Worm (Caenorhabditis elegans): ENCODE data around the gene K02E11.4.

K02E11.4 gene

ce11 chrV:14248025-14248424, at the start of gene K02E11.4:
Gene K02E11.4, minus strand, starts transcription at chrV:14248125.
- no peak for TF ChIP-seq zfh-2 (GFP tag; conservative IDR thresholded peaks at IDR 0.05)
- no peak for TF ChIP-seq F10E7.11 (tag; optimal IDR thresholded peaks at IDR 0.05)
- TF ChIP-seq hlh-26 (GFP tag; conservative IDR thresholded peaks at IDR 0.05): no peak
- no peak for TF ChIP-seq xnd-1 (tag; optimal IDR thresholded peaks at IDR 0.05)
- no peak for TF ChIP-seq Y95B8A.8 (GFP tag; IDR thresholded peaks at IDR 0.05)
- no peak for TF ChIP-seq madf-6 (GFP tag; IDR thresholded peaks at IDR 0.05)
- TF ChIP-seq cebp-1 (GFP tag; IDR thresholded peaks at IDR 0.05): no peak
- TF ChIP-seq cebp-1 (tag; optimal IDR thresholded peaks at IDR 0.05): no peak
- no peak for TF ChIP-seq C06A6.2 (GFP tag; conservative IDR thresholded peaks at IDR 0.05)
- TF ChIP-seq ets-4 (GFP tag; optimal IDR thresholded peaks at IDR 0.05): no peak
- TF ChIP-seq nhr-27 (tag; optimal IDR thresholded peaks at IDR 0.05): no peak
- TF ChIP-seq ceh-91 (GFP tag; IDR thresholded peaks at IDR 0.05): no peak
- no peak for TF ChIP-seq ekl-4 (GFP tag; IDR thresholded peaks at IDR 0.05)
- no peak for TF ChIP-seq nhr-80 (tag; optimal IDR thresholded peaks at IDR 0.05)
- no peak for TF ChIP-seq Y56A3A.18 (GFP tag; IDR thresholded peaks at IDR 0.05)
- TF ChIP-seq let-607 (tag; optimal IDR thresholded peaks at IDR 0.05): no peak
- TF ChIP-seq mel-28 (tag; optimal IDR thresholded peaks at IDR 0.05; ENCODE audit: borderline replicate concordance): no peak
- TF ChIP-seq B0261.1 (tag; optimal IDR thresholded peaks at IDR 0.05): no peak
- no peak for TF ChIP-seq lin-54 (GFP tag; optimal IDR thresholded peaks at IDR 0.05)
- no peak for TF ChIP-seq ztf-28 (GFP tag; IDR thresholded peaks at IDR 0.05)
- TF ChIP-seq sea-2 (GFP tag; IDR thresholded peaks at IDR 0.05): no peak

- TF ChIP-seq ets-4 (GFP tag; optimal IDR thresholded peaks at IDR 0.05) (no peak), nhr-120 (GFP tag; IDR thresholded peaks at IDR 0.05) (no peak), ZK185.1 (tag; optimal IDR thresholded peaks at IDR 0.05; ENCODE audit: poor library complexity, severe bottlenecking) (no peak)
Observed at ce11 chrV:14296499-14296898, 48.6 kb upstream of the K02E11.4 start, which contains the start of gene F14D7.3. Gene F14D7.3, plus strand, starts transcription at chrV:14296799.

- TF ChIP-seq ceh-27 (GFP tag; optimal IDR thresholded peaks at IDR 0.05) (no peak), Y95B8A.8 (GFP tag; IDR thresholded peaks at IDR 0.05) (no peak), Y53G8AR.9 (GFP tag; conservative IDR thresholded peaks at IDR 0.05) (no peak), chd-7 (tag; optimal IDR thresholded peaks at IDR 0.05) (no peak), mes-4 (tag; optimal IDR thresholded peaks at IDR 0.05) (no peak), lsy-27 (tag; optimal IDR thresholded peaks at IDR 0.05; ENCODE audit: borderline replicate concordance, insufficient read depth) (no peak), efl-1 (GFP tag; optimal IDR thresholded peaks at IDR 0.05) (no peak), D2030.7 (GFP tag; IDR thresholded peaks at IDR 0.05) (no peak), C17E4.6 (GFP tag; IDR thresholded peaks at IDR 0.05) (no peak), tbx-9 (tag; optimal IDR thresholded peaks at IDR 0.05; ENCODE audit: borderline replicate concordance) (no peak), bed-1 (GFP tag; IDR thresholded peaks at IDR 0.05) (no peak), athp-1 (tag; optimal IDR thresholded peaks at IDR 0.05) (no peak), dpl-1 (GFP tag; optimal IDR thresholded peaks at IDR 0.05) (no peak), hsf-1 (GFP tag; IDR thresholded peaks at IDR 0.05) (no peak), madf-6 (GFP tag; IDR thresholded peaks at IDR 0.05) (no peak), pbrm-1 (GFP tag; IDR thresholded peaks at IDR 0.05) (no peak), nhr-27 (tag; optimal IDR thresholded peaks at IDR 0.05) (no peak)
Observed at ce11 chrV:14294396-14294795, 46.5 kb upstream of the K02E11.4 start, which contains the start of gene F14D7.9. Gene F14D7.9, plus strand, starts transcription at chrV:14294696.

All from whole organism, young adult.